In genomic region chrIV:3440848-3441247, ce11 we compare ENCODE assay signal across 3 worm cellular contexts.
TF ChIP-seq lines count a peak whose summit lies in the region.

Gene grd-10 (plus strand): TSS chrIV:3441055.

TF ChIP-seq in whole organism, L1 larva, 84 proteins besides CTCF, POLR2A, EP300 and RAD21:
- TF ChIP-seq elt-3 (tag; optimal IDR thresholded peaks at IDR 0.05; lab: Kevin White, UChicago): no peak
- no peak for TF ChIP-seq lsy-2 (tag; optimal IDR thresholded peaks at IDR 0.05; lab: Kevin White, UChicago)
- TF ChIP-seq nhr-20 (tag; optimal IDR thresholded peaks at IDR 0.05; lab: Kevin White, UChicago): peak; percentile 33
- TF ChIP-seq dpl-1 (GFP tag; optimal IDR thresholded peaks at IDR 0.05; lab: Kevin White, UChicago): no peak
- no peak for TF ChIP-seq ceh-82 (tag; optimal IDR thresholded peaks at IDR 0.05; lab: Kevin White, UChicago)
- no peak for TF ChIP-seq irx-1 (tag; optimal IDR thresholded peaks at IDR 0.05; lab: Kevin White, UChicago)
- TF ChIP-seq mab-9 (GFP tag; IDR thresholded peaks at IDR 0.05; lab: Robert Waterston, UW): no peak
- TF ChIP-seq nhr-85 (tag; lab: Kevin White, UChicago): peak; percentile 91
- no peak for TF ChIP-seq C16A3.4 (tag; optimal IDR thresholded peaks at IDR 0.05; lab: Kevin White, UChicago)
- TF ChIP-seq ztf-11 (tag; optimal IDR thresholded peaks at IDR 0.05; lab: Kevin White, UChicago): no peak
- TF ChIP-seq lin-13 (GFP tag; optimal IDR thresholded peaks at IDR 0.05; lab: Kevin White, UChicago): no peak
- TF ChIP-seq nhr-84 (tag; optimal IDR thresholded peaks at IDR 0.05; lab: Kevin White, UChicago): no peak
- TF ChIP-seq fkh-8 (tag; optimal IDR thresholded peaks at IDR 0.05; lab: Kevin White, UChicago): no peak
- no peak for TF ChIP-seq lin-14 (GFP tag; optimal IDR thresholded peaks at IDR 0.05; lab: Kevin White, UChicago)
- no peak for TF ChIP-seq ceh-63 (GFP tag; optimal IDR thresholded peaks at IDR 0.05; lab: Kevin White, UChicago)
- no peak for TF ChIP-seq tbx-2 (tag; optimal IDR thresholded peaks at IDR 0.05; lab: Kevin White, UChicago)

TF ChIP-seq in whole organism, L2 larva, 48 proteins besides CTCF, POLR2A, EP300 and RAD21:
- no peak for TF ChIP-seq fos-1 (tag; optimal IDR thresholded peaks at IDR 0.05; lab: Kevin White, UChicago)
- TF ChIP-seq ZK546.5 (tag; optimal IDR thresholded peaks at IDR 0.05; lab: Kevin White, UChicago): no peak
- peak; percentile 72 for TF ChIP-seq elt-1 (tag; optimal IDR thresholded peaks at IDR 0.05; lab: Kevin White, UChicago)
- no peak for TF ChIP-seq unc-55 (GFP tag; optimal IDR thresholded peaks at IDR 0.05; lab: Kevin White, UChicago)
- TF ChIP-seq ceh-16 (tag; optimal IDR thresholded peaks at IDR 0.05; lab: Kevin White, UChicago): peak; percentile 70
- no peak for TF ChIP-seq blmp-1 (tag; optimal IDR thresholded peaks at IDR 0.05; lab: Kevin White, UChicago; ENCODE audit: insufficient read depth)
- no peak for TF ChIP-seq ceh-82 (tag; optimal IDR thresholded peaks at IDR 0.05; lab: Kevin White, UChicago)
- TF ChIP-seq aly-2 (tag; optimal IDR thresholded peaks at IDR 0.05; lab: Kevin White, UChicago): no peak
- TF ChIP-seq zag-1 (tag; optimal IDR thresholded peaks at IDR 0.05; lab: Kevin White, UChicago): no peak
- no peak for TF ChIP-seq skn-1 (tag; optimal IDR thresholded peaks at IDR 0.05; lab: Kevin White, UChicago)
- TF ChIP-seq mdl-1 (tag; optimal IDR thresholded peaks at IDR 0.05; lab: Kevin White, UChicago): no peak
- no peak for TF ChIP-seq R02D3.7 (tag; optimal IDR thresholded peaks at IDR 0.05; lab: Kevin White, UChicago)
- TF ChIP-seq nhr-11 (tag; optimal IDR thresholded peaks at IDR 0.05; lab: Kevin White, UChicago): no peak
- TF ChIP-seq gmeb-1 (tag; optimal IDR thresholded peaks at IDR 0.05; lab: Kevin White, UChicago): no peak
- no peak for TF ChIP-seq lin-11 (tag; optimal IDR thresholded peaks at IDR 0.05; lab: Kevin White, UChicago)
- peak; percentile 35 for TF ChIP-seq nhr-25 (tag; optimal IDR thresholded peaks at IDR 0.05; lab: Kevin White, UChicago)
- no peak for TF ChIP-seq nhr-237 (tag; optimal IDR thresholded peaks at IDR 0.05; lab: Kevin White, UChicago)
- TF ChIP-seq sma-9 (GFP tag; optimal IDR thresholded peaks at IDR 0.05; lab: Kevin White, UChicago): peak; percentile 54
- TF ChIP-seq sma-9 (tag; optimal IDR thresholded peaks at IDR 0.05; lab: Kevin White, UChicago): no peak
- no peak for TF ChIP-seq crh-2 (tag; optimal IDR thresholded peaks at IDR 0.05; lab: Kevin White, UChicago)
- TF ChIP-seq ztf-1 (GFP tag; conservative IDR thresholded peaks at IDR 0.05; lab: Robert Waterston, UW): no peak

TF ChIP-seq in whole organism, L3 larva, 47 proteins besides CTCF, POLR2A, EP300 and RAD21:
- no peak for TF ChIP-seq ceh-28 (tag; optimal IDR thresholded peaks at IDR 0.05; lab: Kevin White, UChicago)
- no peak for TF ChIP-seq jun-1 (tag; optimal IDR thresholded peaks at IDR 0.05; lab: Kevin White, UChicago)
- TF ChIP-seq nfya-1 (tag; optimal IDR thresholded peaks at IDR 0.05; lab: Kevin White, UChicago; ENCODE audit: insufficient read depth): no peak
- TF ChIP-seq ceh-82 (tag; optimal IDR thresholded peaks at IDR 0.05; lab: Kevin White, UChicago): no peak
- TF ChIP-seq nhr-12 (tag; optimal IDR thresholded peaks at IDR 0.05; lab: Kevin White, UChicago): no peak
- TF ChIP-seq ceh-16 (tag; optimal IDR thresholded peaks at IDR 0.05; lab: Kevin White, UChicago): no peak
- no peak for TF ChIP-seq nhr-77 (tag; optimal IDR thresholded peaks at IDR 0.05; lab: Kevin White, UChicago)
- TF ChIP-seq nhr-11 (tag; optimal IDR thresholded peaks at IDR 0.05; lab: Kevin White, UChicago): no peak
- no peak for TF ChIP-seq unc-62 (GFP tag; optimal IDR thresholded peaks at IDR 0.05; lab: Kevin White, UChicago)
- TF ChIP-seq nhr-67 (tag; optimal IDR thresholded peaks at IDR 0.05; lab: Kevin White, UChicago): no peak
- TF ChIP-seq eor-1 (tag; optimal IDR thresholded peaks at IDR 0.05; lab: Kevin White, UChicago): no peak
- no peak for TF ChIP-seq nhr-28 (tag; optimal IDR thresholded peaks at IDR 0.05; lab: Kevin White, UChicago)
- TF ChIP-seq elt-1 (tag; optimal IDR thresholded peaks at IDR 0.05; lab: Kevin White, UChicago): peak; percentile 91
- peak; percentile 19 for TF ChIP-seq nhr-25 (tag; optimal IDR thresholded peaks at IDR 0.05; lab: Kevin White, UChicago)
